1 fruit fly cellular context compared by ENCODE assay signal in the genomic region with DNA sequence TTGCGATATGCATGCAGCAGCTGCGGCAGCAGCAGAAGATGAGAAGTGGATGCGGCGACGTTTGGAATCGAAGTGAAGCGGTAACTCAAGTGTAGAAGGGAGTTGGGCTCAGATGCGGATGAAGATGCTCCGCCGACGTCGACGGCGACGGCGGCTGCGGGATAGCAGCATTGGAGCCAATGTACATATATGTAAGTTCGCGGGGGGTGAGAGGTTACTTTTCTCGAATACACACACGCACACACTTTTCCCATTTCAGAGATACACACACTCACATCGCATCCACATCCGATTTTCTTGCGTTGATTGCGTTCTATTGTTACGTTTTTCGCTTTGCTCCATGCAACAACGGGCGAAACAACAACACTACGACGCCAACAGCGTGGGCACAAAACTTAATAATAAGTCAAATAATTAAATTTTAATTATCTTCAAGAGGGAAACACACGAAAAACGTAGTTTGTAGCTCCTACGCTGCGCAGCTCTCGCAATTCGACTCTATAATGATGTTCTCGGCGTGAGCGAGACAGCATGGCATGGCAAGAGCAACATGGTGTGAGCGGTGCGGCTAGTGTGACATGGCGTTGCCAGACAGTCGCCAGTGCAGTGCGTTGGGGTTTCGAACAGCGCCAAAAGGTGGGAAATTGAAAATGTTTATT.
TF ChIP-seq lines count a peak whose summit lies in the region.

CG18766 (minus strand) TSS at position 508 of the 659 bp plus-strand sequence.

TF ChIP-seq in whole organism, embryonic, 481 proteins besides CTCF, POLR2A, EP300 and RAD21 (continued from another document and continues in another):
- TF ChIP-seq MBD-R2 (GFP tag; IDR thresholded peaks at IDR 0.05; lab: Robert Waterston, UW) (peak; percentile 83), CG8290 (GFP tag; optimal IDR thresholded peaks at IDR 0.05; lab: Kevin White, UChicago) (peak; percentile 8), CG8290 (tag; optimal IDR thresholded peaks at IDR 0.05; lab: Kevin White, UChicago) (peak in 1 of 2 experiments; percentile 67), CoRest (tag; optimal IDR thresholded peaks at IDR 0.05; lab: Kevin White, UChicago) (peak; percentile 23), kay (GFP tag; optimal IDR thresholded peaks at IDR 0.05; lab: Kevin White, UChicago) (no peak), pzg (GFP tag; optimal IDR thresholded peaks at IDR 0.05; lab: Kevin White, UChicago) (peak; percentile 82), lab (GFP tag; optimal IDR thresholded peaks at IDR 0.05; lab: Kevin White, UChicago) (no peak), Trl (optimal IDR thresholded peaks at IDR 0.05; lab: Kevin White, UChicago) (peak in 1 of 2 experiments; percentile 59), Trl (GFP tag; optimal IDR thresholded peaks at IDR 0.05; lab: Kevin White, UChicago) (peak; percentile 50), CG14014 (GFP tag; IDR thresholded peaks at IDR 0.05; lab: Robert Waterston, UW) (no peak), zf30C (GFP tag; optimal IDR thresholded peaks at IDR 0.05; lab: Kevin White, UChicago) (no peak), CG42726 (GFP tag; IDR thresholded peaks at IDR 0.05; lab: Robert Waterston, UW; ENCODE audit: partially characterized antibody) (peak; percentile 71; the same call in 1 of the 2 replicates), trh (GFP tag; optimal IDR thresholded peaks at IDR 0.05; lab: Kevin White, UChicago) (no peak), CG10654 (GFP tag; optimal IDR thresholded peaks at IDR 0.05; lab: Kevin White, UChicago) (no peak), CG32767 (GFP tag; IDR thresholded peaks at IDR 0.05; lab: Robert Waterston, UW) (peak; percentile 51), CG14667 (GFP tag; IDR thresholded peaks at IDR 0.05; lab: Robert Waterston, UW) (no peak), row (GFP tag; IDR thresholded peaks at IDR 0.05; lab: Robert Waterston, UW) (peak; percentile 55; the same call in 2 of the 3 replicates), CG7786 (GFP tag; optimal IDR thresholded peaks at IDR 0.05; lab: Kevin White, UChicago) (no peak), wdn (GFP tag; IDR thresholded peaks at IDR 0.05; lab: Robert Waterston, UW) (no peak), tll (GFP tag; optimal IDR thresholded peaks at IDR 0.05; lab: Kevin White, UChicago) (peak in 1 of 2 experiments; percentile 47), nmo (GFP tag; optimal IDR thresholded peaks at IDR 0.05; lab: Kevin White, UChicago) (peak; percentile 52), Ets65A (GFP tag; lab: Kevin White, UChicago) (peak; percentile 41), bcd (GFP tag; optimal IDR thresholded peaks at IDR 0.05; lab: Kevin White, UChicago) (no peak), ci (GFP tag; IDR thresholded peaks at IDR 0.05; lab: Robert Waterston, UW) (no peak), ind (GFP tag; optimal IDR thresholded peaks at IDR 0.05; lab: Kevin White, UChicago) (peak; percentile 26), CG34224 (GFP tag; IDR thresholded peaks at IDR 0.05; lab: Robert Waterston, UW; ENCODE audit: partially characterized antibody) (no peak), CG9437 (GFP tag; optimal IDR thresholded peaks at IDR 0.05; lab: Kevin White, UChicago) (peak; percentile 95), CG10274 (GFP tag; optimal IDR thresholded peaks at IDR 0.05; lab: Kevin White, UChicago) (no peak), CG3281 (GFP tag; optimal IDR thresholded peaks at IDR 0.05; lab: Kevin White, UChicago) (no peak), CG9817 (tag; optimal IDR thresholded peaks at IDR 0.05; lab: Kevin White, UChicago) (no peak), z (GFP tag; IDR thresholded peaks at IDR 0.05; lab: Robert Waterston, UW) (no peak), sr (GFP tag; IDR thresholded peaks at IDR 0.05; lab: Robert Waterston, UW) (0 out of 3 replicates have a peak, but pooled peaks have one; percentile 44), CG2889 (GFP tag; IDR thresholded peaks at IDR 0.05; lab: Robert Waterston, UW) (no peak), CG11093 (GFP tag; IDR thresholded peaks at IDR 0.05; lab: Robert Waterston, UW) (no peak), wek (GFP tag; optimal IDR thresholded peaks at IDR 0.05; lab: Kevin White, UChicago) (no peak), CG17568 (GFP tag; optimal IDR thresholded peaks at IDR 0.05; lab: Kevin White, UChicago) (no peak), odd (GFP tag; optimal IDR thresholded peaks at IDR 0.05; lab: Kevin White, UChicago) (no peak), Fer1 (GFP tag; optimal IDR thresholded peaks at IDR 0.05; lab: Kevin White, UChicago) (no peak), CG10366 (GFP tag; IDR thresholded peaks at IDR 0.05; lab: Robert Waterston, UW) (no peak), Ptx1 (GFP tag; IDR thresholded peaks at IDR 0.05; lab: Robert Waterston, UW) (peak; percentile 28; the same call in 1 of the 2 replicates), scrt (GFP tag; optimal IDR thresholded peaks at IDR 0.05; lab: Kevin White, UChicago) (peak; percentile 99), Blimp-1 (GFP tag; optimal IDR thresholded peaks at IDR 0.05; lab: Kevin White, UChicago) (no peak), ems (GFP tag; optimal IDR thresholded peaks at IDR 0.05; lab: Kevin White, UChicago) (no peak), CkIIα-i1 (GFP tag; IDR thresholded peaks at IDR 0.05; lab: Robert Waterston, UW) (no peak), CG4617 (GFP tag; optimal IDR thresholded peaks at IDR 0.05; lab: Kevin White, UChicago; ENCODE audit: borderline replicate concordance) (peak; percentile 89), cad (GFP tag; optimal IDR thresholded peaks at IDR 0.05; lab: Kevin White, UChicago) (no peak), klu (GFP tag; IDR thresholded peaks at IDR 0.05; lab: Robert Waterston, UW) (no peak), Tbp (GFP tag; optimal IDR thresholded peaks at IDR 0.05; lab: Kevin White, UChicago) (no peak), chn (GFP tag; optimal IDR thresholded peaks at IDR 0.05; lab: Kevin White, UChicago) (peak; percentile 60), so (GFP tag; IDR thresholded peaks at IDR 0.05; lab: Robert Waterston, UW) (no peak), amos (GFP tag; IDR thresholded peaks at IDR 0.05; lab: Robert Waterston, UW; ENCODE audit: partially characterized antibody) (peak; percentile 45), CG7839 (tag; optimal IDR thresholded peaks at IDR 0.05; lab: Kevin White, UChicago) (no peak), Atf-2 (GFP tag; optimal IDR thresholded peaks at IDR 0.05; lab: Kevin White, UChicago) (no peak), CG2129 (GFP tag; IDR thresholded peaks at IDR 0.05; lab: Robert Waterston, UW; ENCODE audit: partially characterized antibody) (no peak), CG17612 (GFP tag; IDR thresholded peaks at IDR 0.05; lab: Robert Waterston, UW) (no peak), CG11247 (GFP tag; IDR thresholded peaks at IDR 0.05; lab: Robert Waterston, UW) (no peak), Scr (GFP tag; IDR thresholded peaks at IDR 0.05; lab: Robert Waterston, UW; ENCODE audit: partially characterized antibody) (no peak), Kr (GFP tag; optimal IDR thresholded peaks at IDR 0.05; lab: Kevin White, UChicago) (no peak), Dad (GFP tag; optimal IDR thresholded peaks at IDR 0.05; lab: Kevin White, UChicago) (no peak), CG8089 (GFP tag; optimal IDR thresholded peaks at IDR 0.05; lab: Kevin White, UChicago) (peak; percentile 7), B-H1 (GFP tag; IDR thresholded peaks at IDR 0.05; lab: Robert Waterston, UW) (no peak), pum (GFP tag; optimal IDR thresholded peaks at IDR 0.05; lab: Kevin White, UChicago) (no peak), CG15269 (tag; optimal IDR thresholded peaks at IDR 0.05; lab: Kevin White, UChicago) (peak; percentile 12), CG10431 (GFP tag; optimal IDR thresholded peaks at IDR 0.05; lab: Kevin White, UChicago) (no peak), gcm (GFP tag; optimal IDR thresholded peaks at IDR 0.05; lab: Kevin White, UChicago) (no peak), CG11398 (GFP tag; optimal IDR thresholded peaks at IDR 0.05; lab: Kevin White, UChicago) (no peak), dmrt99B (tag; optimal IDR thresholded peaks at IDR 0.05; lab: Kevin White, UChicago) (no peak), wor (GFP tag; IDR thresholded peaks at IDR 0.05; lab: Robert Waterston, UW) (no peak), unpg (GFP tag; optimal IDR thresholded peaks at IDR 0.05; lab: Kevin White, UChicago) (peak; percentile 8), lilli (GFP tag; optimal IDR thresholded peaks at IDR 0.05; lab: Kevin White, UChicago) (peak; percentile 39), Awh (GFP tag; IDR thresholded peaks at IDR 0.05; lab: Robert Waterston, UW) (0 out of 2 replicates have a peak, but pooled peaks have one; percentile 24), schlank (tag; optimal IDR thresholded peaks at IDR 0.05; lab: Kevin White, UChicago) (no peak), CG13775 (GFP tag; optimal IDR thresholded peaks at IDR 0.05; lab: Kevin White, UChicago) (no peak), CG4282 (GFP tag; optimal IDR thresholded peaks at IDR 0.05; lab: Kevin White, UChicago) (no peak), CG34422 (GFP tag; IDR thresholded peaks at IDR 0.05; lab: Robert Waterston, UW) (peak; percentile 58; the same call in 1 of the 3 replicates), sim (GFP tag; IDR thresholded peaks at IDR 0.05; lab: Robert Waterston, UW) (no peak), sug (tag; optimal IDR thresholded peaks at IDR 0.05; lab: Kevin White, UChicago) (peak; percentile 99), aop (GFP tag; IDR thresholded peaks at IDR 0.05; lab: Robert Waterston, UW) (0 out of 2 replicates have a peak, but pooled peaks have one; percentile 54), CG1602 (GFP tag; optimal IDR thresholded peaks at IDR 0.05; lab: Kevin White, UChicago) (no peak), ase (GFP tag; IDR thresholded peaks at IDR 0.05; lab: Robert Waterston, UW) (no peak), CG8924 (tag; optimal IDR thresholded peaks at IDR 0.05; lab: Kevin White, UChicago) (peak; percentile 14), gem (tag; optimal IDR thresholded peaks at IDR 0.05; lab: Kevin White, UChicago) (no peak), sqz (GFP tag; optimal IDR thresholded peaks at IDR 0.05; lab: Kevin White, UChicago) (no peak), Sry-δ (GFP tag; optimal IDR thresholded peaks at IDR 0.05; lab: Kevin White, UChicago) (peak; percentile 56), ERR (GFP tag; optimal IDR thresholded peaks at IDR 0.05; lab: Kevin White, UChicago) (peak; percentile 45), Hr78 (GFP tag; optimal IDR thresholded peaks at IDR 0.05; lab: Kevin White, UChicago) (peak in 1 of 2 experiments; percentile 91), Xrp1 (GFP tag; IDR thresholded peaks at IDR 0.05; lab: Robert Waterston, UW) (peak; percentile 17; the same call in 1 of the 2 replicates), lbe (GFP tag; optimal IDR thresholded peaks at IDR 0.05; lab: Kevin White, UChicago) (no peak), dan (GFP tag; IDR thresholded peaks at IDR 0.05; lab: Robert Waterston, UW) (no peak), CG33557 (GFP tag; optimal IDR thresholded peaks at IDR 0.05; lab: Kevin White, UChicago) (no peak), lov (optimal IDR thresholded peaks at IDR 0.05; lab: Kevin White, UChicago) (no peak), lov (GFP tag; IDR thresholded peaks at IDR 0.05; lab: Robert Waterston, UW) (0 out of 3 replicates have a peak, but pooled peaks have one; percentile 30), sc (optimal IDR thresholded peaks at IDR 0.05; lab: Kevin White, UChicago) (no peak), sc (GFP tag; optimal IDR thresholded peaks at IDR 0.05; lab: Kevin White, UChicago) (no peak), CG4854 (GFP tag; optimal IDR thresholded peaks at IDR 0.05; lab: Kevin White, UChicago) (no peak), zen (tag; optimal IDR thresholded peaks at IDR 0.05; lab: Kevin White, UChicago) (peak; percentile 55), CG9609 (GFP tag; optimal IDR thresholded peaks at IDR 0.05; lab: Kevin White, UChicago) (no peak), CG15011 (GFP tag; optimal IDR thresholded peaks at IDR 0.05; lab: Kevin White, UChicago) (no peak), emc (GFP tag; optimal IDR thresholded peaks at IDR 0.05; lab: Kevin White, UChicago) (no peak), sens-2 (GFP tag; IDR thresholded peaks at IDR 0.05; lab: Robert Waterston, UW) (no peak), trem (tag; optimal IDR thresholded peaks at IDR 0.05; lab: Kevin White, UChicago) (peak; percentile 47), CG16863 (GFP tag; optimal IDR thresholded peaks at IDR 0.05; lab: Kevin White, UChicago) (no peak), tio (GFP tag; optimal IDR thresholded peaks at IDR 0.05; lab: Kevin White, UChicago) (no peak), CG5180 (GFP tag; optimal IDR thresholded peaks at IDR 0.05; lab: Kevin White, UChicago) (no peak), D19B (GFP tag; optimal IDR thresholded peaks at IDR 0.05; lab: Kevin White, UChicago) (no peak), CG14710 (tag; optimal IDR thresholded peaks at IDR 0.05; lab: Kevin White, UChicago) (peak; percentile 12), CG32772 (GFP tag; IDR thresholded peaks at IDR 0.05; lab: Robert Waterston, UW) (no peak), Bdp1 (GFP tag; optimal IDR thresholded peaks at IDR 0.05; lab: Kevin White, UChicago) (peak; percentile 9), CG10565 (GFP tag; optimal IDR thresholded peaks at IDR 0.05; lab: Kevin White, UChicago) (no peak), B-H2 (GFP tag; optimal IDR thresholded peaks at IDR 0.05; lab: Kevin White, UChicago) (peak; percentile 20), YL-1 (GFP tag; optimal IDR thresholded peaks at IDR 0.05; lab: Kevin White, UChicago) (peak; percentile 94), ftz-f1 (GFP tag; optimal IDR thresholded peaks at IDR 0.05; lab: Kevin White, UChicago) (peak; percentile 69), CG2678 (tag; optimal IDR thresholded peaks at IDR 0.05; lab: Kevin White, UChicago) (no peak), grn (GFP tag; optimal IDR thresholded peaks at IDR 0.05; lab: Kevin White, UChicago) (peak; percentile 41), slp2 (GFP tag; optimal IDR thresholded peaks at IDR 0.05; lab: Kevin White, UChicago) (no peak), CG13287 (GFP tag; IDR thresholded peaks at IDR 0.05; lab: Robert Waterston, UW; ENCODE audit: partially characterized antibody) (peak; percentile 47; the same call in 1 of the 2 replicates), Hr39 (optimal IDR thresholded peaks at IDR 0.05; lab: Kevin White, UChicago) (no peak), org-1 (GFP tag; optimal IDR thresholded peaks at IDR 0.05; lab: Kevin White, UChicago) (no peak), GATAe (GFP tag; conservative IDR thresholded peaks at IDR 0.05; lab: Robert Waterston, UW) (no peak), CG3163 (GFP tag; optimal IDR thresholded peaks at IDR 0.05; lab: Kevin White, UChicago) (no peak), dimm (GFP tag; IDR thresholded peaks at IDR 0.05; lab: Robert Waterston, UW) (no peak), CG1603 (tag; optimal IDR thresholded peaks at IDR 0.05; lab: Kevin White, UChicago) (peak; percentile 79), mam (GFP tag; optimal IDR thresholded peaks at IDR 0.05; lab: Kevin White, UChicago) (peak; percentile 54), CG18599 (GFP tag; optimal IDR thresholded peaks at IDR 0.05; lab: Kevin White, UChicago) (peak; percentile 4), psq (GFP tag; optimal IDR thresholded peaks at IDR 0.05; lab: Kevin White, UChicago) (no peak), CG13624 (GFP tag; optimal IDR thresholded peaks at IDR 0.05; lab: Kevin White, UChicago) (peak; percentile 71)
